Worm (Caenorhabditis elegans): ENCODE data around the gene srx-87.

DNA sequence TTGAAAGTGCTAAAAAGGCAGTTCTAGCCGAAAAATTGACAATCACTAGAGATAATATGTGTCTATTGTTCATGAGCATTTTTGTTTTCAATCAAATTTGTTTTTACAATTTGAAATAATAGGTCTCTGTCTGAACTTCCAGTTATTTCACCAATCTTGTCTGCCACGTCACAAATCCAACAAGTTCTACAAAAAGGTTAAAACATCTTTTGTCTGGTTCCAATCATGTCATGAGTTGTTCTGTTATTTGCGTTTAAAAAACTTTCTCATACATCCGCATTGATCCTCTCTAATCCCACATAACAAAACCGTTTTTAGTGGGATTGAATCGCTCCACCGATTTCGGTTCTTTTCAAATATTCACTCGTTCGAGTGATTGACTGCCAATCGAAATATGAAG, 36.1 kb downstream of the srx-87 start, which contains the start of gene F35B12.9:
- TF ChIP-seq nhr-28 (tag; optimal IDR thresholded peaks at IDR 0.05) (no peak), ztf-11 (tag; optimal IDR thresholded peaks at IDR 0.05) (no peak), zag-1 (tag; optimal IDR thresholded peaks at IDR 0.05) (no peak), nhr-237 (tag; optimal IDR thresholded peaks at IDR 0.05) (no peak), nhr-25 (tag; optimal IDR thresholded peaks at IDR 0.05) (no peak)

Measured in whole organism, L3 larva.